Worm (Caenorhabditis elegans) whole organism, dauer: Measurements from ENCODE around the gene nac-2.

ENCODE experiments used
- unc-62 ChIP-seq: sonication (generic microtip); optimal IDR thresholded peaks from 2 replicates; lab custom pipeline; 2017; ENCODE audit warnings: missing biosample characterization, missing genetic modification reagents, missing genetic modification characterization

Gene nac-2

DNA sequence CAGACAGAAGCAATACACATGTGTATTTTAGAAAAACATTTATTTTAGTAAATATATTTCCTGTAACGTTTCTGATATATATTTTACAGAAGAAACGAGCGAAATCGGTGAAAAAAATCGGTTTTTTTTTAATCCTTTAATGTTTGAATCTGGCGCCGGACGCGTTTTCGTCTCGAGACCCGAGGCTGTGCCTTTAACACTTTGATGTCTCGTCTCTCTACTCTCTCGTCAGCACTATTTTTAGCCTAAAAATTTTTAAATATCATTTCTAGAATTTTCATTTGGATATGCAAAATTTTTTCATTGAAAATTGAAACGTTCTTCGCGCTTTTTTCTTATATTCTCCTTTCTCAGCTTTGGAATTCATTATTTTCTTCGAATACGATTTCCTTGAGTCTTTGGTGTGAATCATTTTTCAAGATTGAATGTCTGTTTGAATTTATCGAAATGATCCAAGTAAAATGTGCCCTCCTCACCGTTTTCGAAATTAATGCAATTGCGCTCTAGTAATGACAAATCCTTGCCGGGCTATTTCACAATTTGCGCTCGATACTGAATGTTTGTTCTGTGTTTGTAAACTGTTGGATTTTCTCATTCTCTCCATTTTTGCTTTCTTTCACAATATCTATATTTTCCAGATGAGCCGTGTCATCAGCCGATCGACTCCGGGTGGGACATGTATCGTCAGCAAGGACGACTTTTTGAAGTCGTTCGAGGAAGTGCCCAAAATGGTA, 11.5 kb upstream of the nac-2 start, which contains the start of gene cls-2:
Gene cls-2, plus strand, starts transcription at position 635 of the 734 bp plus-strand sequence.
- no peak for TF ChIP-seq unc-62 (GFP tag; lab: Kevin White, UChicago)

DNA sequence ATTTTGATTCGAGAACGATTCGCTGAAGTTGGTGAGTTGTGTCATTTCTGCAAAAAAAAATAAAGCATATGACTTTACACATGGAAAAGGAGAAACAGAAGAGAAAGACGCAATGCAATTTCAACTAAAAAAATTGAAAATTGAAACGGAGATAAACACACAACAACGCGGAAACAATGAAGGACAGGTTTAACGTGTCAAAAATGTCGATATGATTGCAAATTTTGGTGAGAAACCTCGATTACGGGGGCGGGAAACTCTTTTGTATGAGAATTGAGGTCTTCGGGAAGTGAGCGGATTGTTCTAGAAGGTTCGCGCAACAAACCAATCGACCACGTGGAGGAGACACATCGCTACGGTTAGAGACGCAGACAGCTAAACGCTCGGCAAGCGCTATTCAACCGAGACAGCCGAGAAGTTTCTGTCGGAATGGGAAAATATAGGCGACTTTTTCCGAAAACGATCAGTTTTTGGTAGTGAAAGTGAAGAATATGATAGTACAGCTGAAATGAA, 10.7 kb upstream of the nac-2 start, which contains the start of gene R107.5:
Gene R107.5, minus strand, starts transcription at position 51 of the 513 bp plus-strand sequence.
- no peak for TF ChIP-seq unc-62 (GFP tag; lab: Kevin White, UChicago)

- TF ChIP-seq unc-62 (GFP tag; lab: Kevin White, UChicago), result no peak
Measured at ce11 chrIII:9053263-9053662, 10.2 kb upstream of the nac-2 start.

- no peak for TF ChIP-seq unc-62 (GFP tag; lab: Kevin White, UChicago)
Measured at ce11 chrIII:9052371-9052978, 9.4 kb upstream of the nac-2 start.

- no peak for TF ChIP-seq unc-62 (GFP tag; lab: Kevin White, UChicago)
Measured at ce11 chrIII:9051714-9052113, 8.6 kb upstream of the nac-2 start.

- no peak for TF ChIP-seq unc-62 (GFP tag; lab: Kevin White, UChicago)
Measured at ce11 chrIII:9051119-9051597, 8.1 kb upstream of the nac-2 start.

DNA sequence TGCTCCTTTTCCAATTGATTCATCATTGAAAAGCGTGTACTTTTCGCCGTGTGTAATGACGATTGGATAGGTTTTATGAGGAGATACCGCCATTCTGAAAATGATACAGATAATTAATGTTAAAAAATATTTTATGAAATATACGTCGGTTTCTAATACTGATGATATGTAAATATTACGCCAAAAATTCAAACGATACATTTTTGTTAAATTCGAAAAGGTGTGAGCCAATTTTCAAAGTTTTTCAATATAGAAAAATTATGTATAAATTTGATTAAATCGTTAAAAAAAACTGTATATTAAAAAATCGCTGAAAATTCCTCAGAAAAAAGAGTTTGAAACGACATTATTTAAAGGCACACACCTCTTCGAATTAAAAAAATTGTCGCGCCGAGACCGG, 7.5 kb upstream of the nac-2 start, which contains the start of gene ikke-1:
Gene ikke-1, minus strand, starts transcription at position 101 of the 400 bp plus-strand sequence.
- no peak for TF ChIP-seq unc-62 (GFP tag; lab: Kevin White, UChicago)

ce11 chrIII:9047260-9047659, 4.2 kb upstream of the nac-2 start:
- TF ChIP-seq unc-62 (GFP tag; lab: Kevin White, UChicago), result no peak

DNA sequence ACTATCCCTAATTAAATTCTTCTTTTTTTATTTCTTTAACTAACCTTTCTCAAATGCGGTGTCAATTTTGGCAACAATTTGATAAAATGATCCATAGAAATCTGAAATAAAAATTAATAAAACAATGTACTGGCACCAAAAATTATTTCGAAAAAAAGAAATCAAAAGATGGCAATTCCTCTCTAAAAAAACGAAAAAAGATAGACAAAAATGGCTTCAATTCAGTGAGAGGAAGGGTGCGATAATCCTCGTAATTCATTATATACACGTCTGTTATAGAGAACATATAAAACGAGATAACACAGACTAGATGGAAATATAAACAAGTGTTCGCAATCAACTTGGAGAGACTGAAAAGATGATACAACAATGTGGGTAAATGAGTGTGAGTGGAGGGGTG, 2.7 kb upstream of the nac-2 start, which contains the start of gene R107.2:
Gene R107.2, minus strand, starts transcription at position 101 of the 400 bp plus-strand sequence.
- TF ChIP-seq unc-62 (GFP tag; lab: Kevin White, UChicago), result no peak

ce11 chrIII:9037658-9038057, 5.4 kb downstream of the nac-2 start, which contains the start of gene R107.9:
Gene R107.9 (plus strand): TSS chrIII:9037958.
- TF ChIP-seq unc-62 (GFP tag; lab: Kevin White, UChicago), result no peak

DNA sequence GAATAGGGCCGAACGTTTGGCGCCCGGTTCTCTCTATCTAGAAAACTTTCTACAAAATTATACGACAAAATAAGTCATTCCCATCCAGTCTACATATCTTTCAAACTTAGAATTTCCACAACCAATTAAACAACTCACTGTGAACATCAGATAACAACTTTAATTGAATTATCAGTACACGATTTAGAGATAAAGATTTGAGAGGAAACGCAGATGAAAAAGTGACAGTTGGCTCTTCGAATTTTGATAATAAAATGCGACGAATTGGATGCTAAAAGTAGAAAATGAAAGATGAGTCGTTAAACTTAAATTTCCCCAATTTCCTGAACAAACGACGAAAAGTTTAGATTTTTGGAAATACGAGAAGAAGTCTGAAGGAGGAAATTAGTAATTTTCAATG, 8.1 kb downstream of the nac-2 start:
- TF ChIP-seq unc-62 (GFP tag; lab: Kevin White, UChicago), result no peak

ce11 chrIII:9034133-9034532, 9.0 kb downstream of the nac-2 start:
- TF ChIP-seq unc-62 (GFP tag; lab: Kevin White, UChicago), result no peak

DNA sequence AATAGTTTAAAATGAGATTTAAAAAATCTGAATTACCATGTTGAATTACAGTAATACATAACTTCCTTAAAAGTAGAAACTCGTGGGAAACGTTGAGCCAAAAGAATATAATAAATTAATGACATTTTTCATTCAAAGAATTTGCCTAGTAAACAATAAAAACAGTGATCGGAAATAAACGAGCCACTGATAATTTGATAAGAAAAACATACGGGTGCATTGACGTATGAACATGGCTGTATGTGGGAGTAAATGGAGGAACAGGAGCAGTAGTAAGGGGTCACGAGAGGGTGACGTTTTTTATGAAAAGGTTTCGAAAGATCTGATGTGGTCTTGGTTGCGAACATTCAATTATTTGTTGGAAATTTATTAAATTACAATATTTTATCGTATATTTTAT, 12.3 kb downstream of the nac-2 start:
- TF ChIP-seq unc-62 (GFP tag; lab: Kevin White, UChicago), result no peak

DNA sequence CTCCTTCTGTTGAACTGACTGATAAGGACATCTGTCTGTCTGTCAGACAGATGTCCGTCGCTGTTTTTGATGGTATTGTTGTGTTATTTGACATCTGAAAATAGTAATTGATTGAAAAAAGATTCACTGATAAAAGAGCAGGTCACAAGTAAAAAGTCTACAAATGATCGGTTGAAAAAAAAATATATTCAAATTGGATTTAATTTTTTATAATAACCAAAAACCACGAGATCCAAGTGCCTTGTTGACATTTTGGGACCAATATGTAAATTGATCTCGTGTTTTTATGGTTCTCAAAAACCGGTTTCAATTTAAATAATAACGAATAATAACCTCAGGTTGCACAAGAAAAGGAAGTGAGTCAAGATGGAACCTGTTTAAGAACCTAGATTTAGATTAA, 16.1 kb downstream of the nac-2 start, which contains the start of gene F59B2.13:
Gene F59B2.13, minus strand, starts transcription at position 101 of the 400 bp plus-strand sequence.
- no peak for TF ChIP-seq unc-62 (GFP tag; lab: Kevin White, UChicago)

DNA sequence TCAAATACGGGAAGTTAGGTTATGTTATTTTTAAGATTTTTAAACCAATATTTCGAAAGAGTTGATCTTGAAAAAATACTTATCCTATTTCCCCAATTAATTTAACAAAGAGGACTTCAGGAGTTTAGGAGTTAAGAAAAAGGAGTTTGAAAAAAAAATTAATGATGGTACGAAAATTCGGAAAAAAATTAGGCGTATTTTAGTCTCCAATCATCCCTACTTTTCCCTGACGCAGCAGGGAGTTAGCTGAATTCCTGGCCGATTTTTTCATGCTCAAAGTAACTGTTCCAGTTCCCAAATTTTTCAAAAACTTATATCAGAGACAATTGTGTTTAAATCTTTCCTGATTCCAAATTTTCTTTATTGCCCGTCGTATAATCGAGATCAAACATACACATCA, 19.5 kb downstream of the nac-2 start:
- no peak for TF ChIP-seq unc-62 (GFP tag; lab: Kevin White, UChicago)

- TF ChIP-seq unc-62 (GFP tag; lab: Kevin White, UChicago), result no peak
Measured at ce11 chrIII:9022535-9022934, 20.6 kb downstream of the nac-2 start, which contains the start of gene F59B2.14. Gene F59B2.14 (minus strand): TSS chrIII:9022635.
